Fruit fly (Drosophila melanogaster): ENCODE measurements around the gene mRNA-cap.

mRNA-cap gene

dm6 chrX:14233843-14234337 is 8.7 kb downstream of the mRNA-cap start, which contains the start of gene CG42271 (continued):
- TF ChIP-seq CG42726 (GFP tag; IDR thresholded peaks at IDR 0.05; ENCODE audit: partially characterized antibody) (peak; percentile 40; the same call in 1 of the 2 replicates), gcm (GFP tag; optimal IDR thresholded peaks at IDR 0.05) (no peak)

dm6 chrX:14227043-14227442 is 15.6 kb downstream of the mRNA-cap start:
- TF ChIP-seq dm (GFP tag; optimal IDR thresholded peaks at IDR 0.05) (no peak), sisA (GFP tag; IDR thresholded peaks at IDR 0.05) (no peak)

- TF ChIP-seq CG11695 (GFP tag; IDR thresholded peaks at IDR 0.05) (no peak), CG14710 (tag; optimal IDR thresholded peaks at IDR 0.05) (peak; percentile 0), CG4360 (GFP tag; IDR thresholded peaks at IDR 0.05) (no peak), Opbp (GFP tag; IDR thresholded peaks at IDR 0.05; ENCODE audit: partially characterized antibody) (peak; percentile 30; the same call in 1 of the 3 replicates), Dp (GFP tag; optimal IDR thresholded peaks at IDR 0.05) (peak; percentile 88), CG13287 (GFP tag; IDR thresholded peaks at IDR 0.05; ENCODE audit: partially characterized antibody) (peak; percentile 27), jigr1 (GFP tag; IDR thresholded peaks at IDR 0.05) (no peak), CG3281 (GFP tag; optimal IDR thresholded peaks at IDR 0.05) (no peak), gfzf (GFP tag; optimal IDR thresholded peaks at IDR 0.05) (peak; percentile 5), CG4404 (GFP tag; IDR thresholded peaks at IDR 0.05) (no peak), Dll (GFP tag; IDR thresholded peaks at IDR 0.05; ENCODE audit: partially characterized antibody) (0 out of 4 replicates have a peak, but pooled peaks have one; percentile 27), CG42726 (GFP tag; IDR thresholded peaks at IDR 0.05; ENCODE audit: partially characterized antibody) (0 out of 2 replicates have a peak, but pooled peaks have one; percentile 26), onecut (GFP tag; IDR thresholded peaks at IDR 0.05) (no peak), Pdp1 (GFP tag; optimal IDR thresholded peaks at IDR 0.05) (peak in 1 of 2 experiments; percentile 69), CG2120 (GFP tag; optimal IDR thresholded peaks at IDR 0.05) (no peak), Scr (GFP tag; IDR thresholded peaks at IDR 0.05; ENCODE audit: partially characterized antibody) (peak; percentile 17), CG5245 (GFP tag; optimal IDR thresholded peaks at IDR 0.05) (no peak), CG3847 (GFP tag; IDR thresholded peaks at IDR 0.05) (peak; percentile 29; the same call in 1 of the 2 replicates), Med (GFP tag) (peak; percentile 31), Dref (GFP tag; IDR thresholded peaks at IDR 0.05) (peak; percentile 66), peb (GFP tag; IDR thresholded peaks at IDR 0.05) (no peak), az2 (GFP tag; optimal IDR thresholded peaks at IDR 0.05) (no peak), chinmo (GFP tag; IDR thresholded peaks at IDR 0.05; ENCODE audit: partially characterized antibody) (0 out of 4 replicates have a peak, but pooled peaks have one; percentile 9), Dek (tag; optimal IDR thresholded peaks at IDR 0.05) (no peak), nerfin-1 (tag; optimal IDR thresholded peaks at IDR 0.05) (peak; percentile 7), Hmx (GFP tag; optimal IDR thresholded peaks at IDR 0.05) (no peak), BEAF-32 (GFP tag; optimal IDR thresholded peaks at IDR 0.05) (peak; percentile 49), CG2116 (GFP tag; optimal IDR thresholded peaks at IDR 0.05) (peak; percentile 10), Ets65A (GFP tag) (no peak), CG15601 (tag; optimal IDR thresholded peaks at IDR 0.05) (no peak), CG17829 (tag; optimal IDR thresholded peaks at IDR 0.05) (no peak), Trl (optimal IDR thresholded peaks at IDR 0.05) (no peak), Trl (GFP tag; optimal IDR thresholded peaks at IDR 0.05) (no peak), Sry-δ (GFP tag; optimal IDR thresholded peaks at IDR 0.05) (peak; percentile 12), MESR4 (GFP tag; optimal IDR thresholded peaks at IDR 0.05) (peak; percentile 79), MBD-R2 (GFP tag; IDR thresholded peaks at IDR 0.05) (peak; percentile 74), Xrp1 (GFP tag; IDR thresholded peaks at IDR 0.05) (no peak), kah (GFP tag; optimal IDR thresholded peaks at IDR 0.05) (no peak), sens (GFP tag) (no peak), CG31224 (GFP tag; IDR thresholded peaks at IDR 0.05) (no peak), CG4617 (GFP tag; optimal IDR thresholded peaks at IDR 0.05; ENCODE audit: borderline replicate concordance) (peak; percentile 63), eve (GFP tag; optimal IDR thresholded peaks at IDR 0.05) (no peak), trem (tag; optimal IDR thresholded peaks at IDR 0.05) (peak; percentile 36)
Observed at dm6 chrX:14226093-14226492, 16.5 kb downstream of the mRNA-cap start, which contains the start of gene mRpL38. Gene mRpL38, plus strand, starts transcription at chrX:14226289.
